Fruit fly (Drosophila melanogaster): ENCODE data around the gene CG43155.
A peak's percentile ranks its signal among the peaks of the same experiment; 100 is the strongest.

The CG43155 gene

dm6 chrX:11468304-11468703 is 8.7 kb downstream of the CG43155 start (continued):
- TF ChIP-seq dysf (GFP tag; IDR thresholded peaks at IDR 0.05) (peak; percentile 34; the same call in 2 of the 3 replicates), fu2 (GFP tag; optimal IDR thresholded peaks at IDR 0.05) (no peak), CG18262 (tag; optimal IDR thresholded peaks at IDR 0.05) (no peak), pzg (GFP tag; optimal IDR thresholded peaks at IDR 0.05) (no peak), Side (GFP tag; optimal IDR thresholded peaks at IDR 0.05) (no peak), Mrtf (GFP tag; IDR thresholded peaks at IDR 0.05) (0 out of 3 replicates have a peak, but pooled peaks have one; percentile 16), amos (GFP tag; IDR thresholded peaks at IDR 0.05; ENCODE audit: partially characterized antibody) (peak; percentile 9; the same call in 1 of the 2 replicates), phol (tag; optimal IDR thresholded peaks at IDR 0.05) (peak; percentile 0), MTF-1 (GFP tag; optimal IDR thresholded peaks at IDR 0.05; ENCODE audit: borderline replicate concordance) (no peak), gem (tag; optimal IDR thresholded peaks at IDR 0.05) (peak; percentile 16), Hmx (GFP tag; optimal IDR thresholded peaks at IDR 0.05) (no peak), B-H1 (GFP tag; IDR thresholded peaks at IDR 0.05) (peak; percentile 22; the same call in 1 of the 3 replicates)

- TF ChIP-seq CG10321 (GFP tag; IDR thresholded peaks at IDR 0.05) = no peak
- TF ChIP-seq Ets65A (GFP tag) = peak; percentile 78
- TF ChIP-seq Bdp1 (GFP tag; optimal IDR thresholded peaks at IDR 0.05) = no peak
- TF ChIP-seq row (GFP tag; IDR thresholded peaks at IDR 0.05) = 0 out of 3 replicates have a peak, but pooled peaks have one; percentile 15
- TF ChIP-seq h (optimal IDR thresholded peaks at IDR 0.05) = no peak
- no peak for TF ChIP-seq gem (tag; optimal IDR thresholded peaks at IDR 0.05)
- no peak for TF ChIP-seq Awh (GFP tag; IDR thresholded peaks at IDR 0.05)
- no peak for TF ChIP-seq D (optimal IDR thresholded peaks at IDR 0.05)
- TF ChIP-seq D (GFP tag; optimal IDR thresholded peaks at IDR 0.05) = no peak
- TF ChIP-seq Usf (GFP tag; optimal IDR thresholded peaks at IDR 0.05) = no peak
- no peak for TF ChIP-seq CG7556 (GFP tag; optimal IDR thresholded peaks at IDR 0.05)
- TF ChIP-seq CG7786 (GFP tag; optimal IDR thresholded peaks at IDR 0.05) = no peak
- no peak for TF ChIP-seq Hmx (GFP tag; optimal IDR thresholded peaks at IDR 0.05)
- no peak for TF ChIP-seq gsb-n (tag; optimal IDR thresholded peaks at IDR 0.05)
- TF ChIP-seq sqz (GFP tag; optimal IDR thresholded peaks at IDR 0.05) = no peak
- no peak for TF ChIP-seq Dref (GFP tag; IDR thresholded peaks at IDR 0.05)
- no peak for TF ChIP-seq eyg (GFP tag; optimal IDR thresholded peaks at IDR 0.05)
- TF ChIP-seq tll (GFP tag; optimal IDR thresholded peaks at IDR 0.05) = no peak
- TF ChIP-seq CG7357 (GFP tag; IDR thresholded peaks at IDR 0.05) = no peak
- TF ChIP-seq CG8388 (GFP tag; optimal IDR thresholded peaks at IDR 0.05) = no peak
- TF ChIP-seq sens (GFP tag) = peak; percentile 73
Measured at dm6 chrX:11476758-11477157, 17.2 kb downstream of the CG43155 start, which contains the start of gene Cyp4g15. Cyp4g15 (plus strand) TSS chrX:11477058.

dm6 chrX:11483297-11483696 is 23.7 kb downstream of the CG43155 start, which contains the start of gene Uba5:
Uba5 (plus strand) TSS chrX:11483518.
- no peak for TF ChIP-seq NfI (GFP tag; optimal IDR thresholded peaks at IDR 0.05)
- no peak for TF ChIP-seq row (GFP tag; IDR thresholded peaks at IDR 0.05)
- TF ChIP-seq CG17829 (tag; optimal IDR thresholded peaks at IDR 0.05) = peak; percentile 8
- TF ChIP-seq bsh (GFP tag; optimal IDR thresholded peaks at IDR 0.05) = no peak
- peak; percentile 49; the same call in 1 of the 3 replicates for TF ChIP-seq ci (GFP tag; IDR thresholded peaks at IDR 0.05)
- TF ChIP-seq nerfin-1 (tag; optimal IDR thresholded peaks at IDR 0.05) = no peak
- no peak for TF ChIP-seq sima (GFP tag; optimal IDR thresholded peaks at IDR 0.05)
- 0 out of 2 replicates have a peak, but pooled peaks have one; percentile 18 for TF ChIP-seq hbn (GFP tag; IDR thresholded peaks at IDR 0.05; ENCODE audit: partially characterized antibody)
- TF ChIP-seq maf-S (GFP tag; optimal IDR thresholded peaks at IDR 0.05) = no peak
- no peak for TF ChIP-seq CG9727 (GFP tag; optimal IDR thresholded peaks at IDR 0.05)
- TF ChIP-seq br (optimal IDR thresholded peaks at IDR 0.05) = no peak
- 0 out of 4 replicates have a peak, but pooled peaks have one; percentile 34 for TF ChIP-seq chinmo (GFP tag; IDR thresholded peaks at IDR 0.05; ENCODE audit: partially characterized antibody)
- no peak for TF ChIP-seq CG11560 (tag; IDR thresholded peaks at IDR 0.05)
- no peak for TF ChIP-seq bcd (GFP tag; optimal IDR thresholded peaks at IDR 0.05)
- no peak for TF ChIP-seq Drgx (GFP tag; IDR thresholded peaks at IDR 0.05)
- no peak for TF ChIP-seq Hr51 (GFP tag; optimal IDR thresholded peaks at IDR 0.05)
- peak; percentile 78 for TF ChIP-seq MESR4 (GFP tag; optimal IDR thresholded peaks at IDR 0.05)
- TF ChIP-seq ro (GFP tag; IDR thresholded peaks at IDR 0.05) = no peak
- TF ChIP-seq Rfx (GFP tag; IDR thresholded peaks at IDR 0.05) = no peak
- TF ChIP-seq Lhr (GFP tag; optimal IDR thresholded peaks at IDR 0.05) = peak; percentile 79
- no peak for TF ChIP-seq jigr1 (GFP tag; IDR thresholded peaks at IDR 0.05)
